Worm (Caenorhabditis elegans) whole organism, young adult: ENCODE results near the gene lim-6.
A peak's percentile ranks its signal among the peaks of the same experiment; 100 is the strongest.

ENCODE experiments used
- B0019.2 ChIP-seq: fragments of 200-800 bp; sonication (Bioruptor generic); conservative IDR thresholded peaks from 2 replicates; pipeline ENCODE4 v1.3.6; 2022; ENCODE audit warnings: missing genetic modification reagents, missing genetic modification characterization, missing compliant biosample characterization
- B0261.1 ChIP-seq: sonication (generic microtip); optimal IDR thresholded peaks from 2 replicates; lab custom pipeline; 2016; ENCODE audit warnings: mild to moderate bottlenecking, missing genetic modification characterization, moderate library complexity, missing compliant biosample characterization
- C17E4.6 ChIP-seq: fragments of 200-800 bp; sonication (Bioruptor generic); IDR thresholded peaks from 2 replicates; pipeline ENCODE4 v1.3.6; 2022; ENCODE audit warnings: missing genetic modification reagents, missing genetic modification characterization, missing compliant biosample characterization
- F10E7.11 ChIP-seq: sonication (generic microtip); optimal IDR thresholded peaks from 2 replicates; lab custom pipeline; 2017; ENCODE audit warnings: mild to moderate bottlenecking, missing genetic modification characterization, moderate library complexity, missing compliant biosample characterization
- F39B2.1 ChIP-seq: fragments of 200-800 bp; sonication (Bioruptor generic); IDR thresholded peaks from 2 replicates; pipeline ENCODE4 v1.3.6; 2022; ENCODE audit warnings: missing genetic modification reagents, missing genetic modification characterization, missing compliant biosample characterization
- Y53F4B.3 ChIP-seq: fragments of 200-800 bp; sonication (Bioruptor generic); IDR thresholded peaks from 2 replicates; pipeline ENCODE4 v1.3.6; 2022; ENCODE audit warnings: missing genetic modification reagents, missing genetic modification characterization, missing compliant biosample characterization
- Y67H2A.10 ChIP-seq: fragments of 200-800 bp; sonication (Bioruptor generic); conservative IDR thresholded peaks from 2 replicates; pipeline ENCODE4 v1.3.6; 2022; ENCODE audit warnings: missing genetic modification reagents, missing genetic modification characterization, missing compliant biosample characterization
- Y79H2A.3 ChIP-seq: fragments of 200-800 bp; sonication (Bioruptor generic); conservative IDR thresholded peaks from 2 replicates; pipeline ENCODE4 v1.3.6; 2022; ENCODE audit warnings: missing genetic modification reagents, missing genetic modification characterization, missing compliant biosample characterization
- atf-7 ChIP-seq: sonication (generic microtip); optimal IDR thresholded peaks from 2 replicates; lab custom pipeline; 2017; ENCODE audit warnings: mild to moderate bottlenecking, missing genetic modification characterization, missing compliant biosample characterization
- athp-1 ChIP-seq: sonication (generic microtip); optimal IDR thresholded peaks from 2 replicates; lab custom pipeline; 2017; ENCODE audit warnings: mild to moderate bottlenecking, missing genetic modification characterization, missing compliant biosample characterization
- attf-5 ChIP-seq: fragments of 200-800 bp; sonication (Bioruptor generic); optimal IDR thresholded peaks from 2 replicates; lab custom pipeline; 2018; ENCODE audit warnings: mild to moderate bottlenecking, missing genetic modification characterization, missing compliant biosample characterization
- bed-1 ChIP-seq: fragments of 200-800 bp; sonication (Bioruptor generic); IDR thresholded peaks from 2 replicates; pipeline ENCODE4 v1.3.6; 2022; ENCODE audit warnings: missing genetic modification reagents, missing genetic modification characterization, missing compliant biosample characterization
- bed-2 ChIP-seq: fragments of 200-800 bp; sonication (Bioruptor generic); IDR thresholded peaks from 2 replicates; pipeline ENCODE4 v1.3.6; 2022; ENCODE audit warnings: missing genetic modification reagents, missing genetic modification characterization, missing compliant biosample characterization
- ccch-3 ChIP-seq: fragments of 200-800 bp; sonication (Bioruptor generic); optimal IDR thresholded peaks from 2 replicates; lab custom pipeline; 2018; ENCODE audit warnings: mild to moderate bottlenecking, missing genetic modification characterization, missing compliant biosample characterization
- cebp-1 ChIP-seq, 2 experiments: fragments of 200-800 bp in 1 of 2; sonication (Bioruptor generic) in 1 of 2; sonication (generic microtip) in 1 of 2; IDR thresholded peaks in 1 of 2; optimal IDR thresholded peaks in 1 of 2; 2 replicates each; pipeline versions ENCODE4 v1.3.6 to Lab custom; 2017 to 2022; ENCODE audit warnings: missing compliant biosample characterization in 2 of 2, missing genetic modification characterization in 2 of 2, mild to moderate bottlenecking in 1 of 2, missing genetic modification reagents in 1 of 2, moderate library complexity in 1 of 2
- cebp-2 ChIP-seq: fragments of 200-800 bp; sonication (Bioruptor generic); IDR thresholded peaks from 2 replicates; pipeline ENCODE4 v1.3.6; 2022; ENCODE audit warnings: missing genetic modification characterization, missing compliant biosample characterization
- ceh-58 ChIP-seq: fragments of 200-800 bp; sonication (Bioruptor generic); IDR thresholded peaks from 2 replicates; pipeline ENCODE4 v1.3.6; 2022; ENCODE audit warnings: missing genetic modification characterization, missing compliant biosample characterization
- ceh-91 ChIP-seq: fragments of 200-800 bp; sonication (Bioruptor generic); IDR thresholded peaks from 2 replicates; pipeline ENCODE4 v1.3.6; 2022; ENCODE audit warnings: missing genetic modification reagents, missing genetic modification characterization, missing compliant biosample characterization
- chd-7 ChIP-seq: sonication (generic microtip); optimal IDR thresholded peaks from 2 replicates; lab custom pipeline; 2016; ENCODE audit warnings: mild to moderate bottlenecking, missing genetic modification characterization, moderate library complexity, missing compliant biosample characterization
- die-1 ChIP-seq: sonication (generic microtip); optimal IDR thresholded peaks from 2 replicates; lab custom pipeline; 2016; ENCODE audit warnings: missing genotype, mild to moderate bottlenecking, missing genetic modification characterization, missing compliant biosample characterization
- dox-1 ChIP-seq: fragments of 200-800 bp; sonication (Bioruptor generic); IDR thresholded peaks from 2 replicates; pipeline ENCODE4 v1.3.6; 2022; ENCODE audit warnings: missing genetic modification reagents, missing genetic modification characterization, missing compliant biosample characterization
- efl-1 ChIP-seq: fragments of 150-350 bp; optimal IDR thresholded peaks from 2 replicates; lab custom pipeline; 2014; ENCODE audit warnings: missing biosample characterization, missing genetic modification reagents, missing genetic modification characterization
- egl-44 ChIP-seq: fragments of 200-800 bp; sonication (Bioruptor generic); IDR thresholded peaks from 2 replicates; pipeline ENCODE4 v1.3.6; 2022; ENCODE audit warnings: missing genetic modification reagents, missing genetic modification characterization, missing compliant biosample characterization
- egrh-3 ChIP-seq: fragments of 200-800 bp; sonication (Bioruptor generic); IDR thresholded peaks from 2 replicates; pipeline ENCODE4 v1.3.6; 2022; ENCODE audit warnings: missing genetic modification reagents, missing genetic modification characterization, missing compliant biosample characterization
- ets-4 ChIP-seq: fragments of 200-800 bp; sonication (Bioruptor generic); optimal IDR thresholded peaks from 2 replicates; lab custom pipeline; 2018; ENCODE audit warnings: mild to moderate bottlenecking, missing genetic modification characterization, missing compliant biosample characterization
- him-1 ChIP-seq: sonication (generic microtip); optimal IDR thresholded peaks from 2 replicates; lab custom pipeline; 2016; ENCODE audit warnings: missing genotype, missing genetic modification reagents, missing genetic modification characterization, missing compliant biosample characterization
- hrde-1 ChIP-seq: sonication (generic microtip); optimal IDR thresholded peaks from 2 replicates; lab custom pipeline; 2016; ENCODE audit warnings: missing genetic modification characterization, mild to moderate bottlenecking, missing compliant biosample characterization, moderate library complexity, missing genotype, missing genetic modification reagents, borderline replicate concordance
- lag-1 ChIP-seq: fragments of 200-800 bp; sonication (Bioruptor generic); IDR thresholded peaks from 2 replicates; pipeline ENCODE4 v1.3.6; 2022; ENCODE audit warnings: missing genetic modification reagents, missing genetic modification characterization, missing compliant biosample characterization
- let-526 ChIP-seq: fragments of 200-800 bp; sonication (Bioruptor generic); IDR thresholded peaks from 2 replicates; pipeline ENCODE4 v1.3.6; 2022; ENCODE audit warnings: missing genetic modification reagents, missing genetic modification characterization, missing compliant biosample characterization
- let-607 ChIP-seq, 2 experiments: fragments of 200-800 bp in 1 of 2; sonication (Bioruptor generic) in 1 of 2; sonication (generic microtip) in 1 of 2; optimal IDR thresholded peaks; 2 replicates each; lab custom pipeline; 2016 to 2018; ENCODE audit warnings: mild to moderate bottlenecking in 2 of 2, missing compliant biosample characterization in 2 of 2, missing genetic modification characterization in 2 of 2, moderate library complexity in 2 of 2, missing genotype in 1 of 2
- lin-26 ChIP-seq: fragments of 200-800 bp; sonication (Bioruptor generic); IDR thresholded peaks from 2 replicates; pipeline ENCODE4 v1.3.6; 2022; ENCODE audit warnings: missing genetic modification reagents, missing genetic modification characterization, missing compliant biosample characterization
- lin-40 ChIP-seq: sonication (generic microtip); optimal IDR thresholded peaks from 2 replicates; lab custom pipeline; 2016; ENCODE audit warnings: missing genetic modification characterization, mild to moderate bottlenecking, missing compliant biosample characterization, missing genotype, missing genetic modification reagents
- mxl-1 ChIP-seq: sonication (generic microtip); optimal IDR thresholded peaks from 2 replicates; lab custom pipeline; 2016; ENCODE audit warnings: missing genetic modification characterization, missing compliant biosample characterization
- nhr-90 ChIP-seq: sonication (generic microtip); optimal IDR thresholded peaks from 2 replicates; lab custom pipeline; 2016; ENCODE audit warnings: missing genotype, mild to moderate bottlenecking, missing genetic modification characterization, missing compliant biosample characterization
- pbrm-1 ChIP-seq: fragments of 200-800 bp; sonication (Bioruptor generic); IDR thresholded peaks from 2 replicates; pipeline ENCODE4 v1.3.6; 2022; ENCODE audit warnings: missing genetic modification reagents, missing genetic modification characterization, missing compliant biosample characterization
- rpc-1 ChIP-seq, 2 experiments: fragments of 150-350 bp in 1 of 2; sonication (generic microtip) in 1 of 2; optimal IDR thresholded peaks; 2 replicates each; lab custom pipeline; 2014 to 2018; ENCODE audit warnings: missing biosample characterization in 1 of 2, missing genetic modification characterization in 1 of 2, missing genetic modification reagents in 1 of 2, missing genotype in 1 of 2
- snpc-1.1 ChIP-seq: sonication (generic microtip); optimal IDR thresholded peaks from 2 replicates; lab custom pipeline; 2017; ENCODE audit warnings: missing genetic modification characterization, mild to moderate bottlenecking, missing compliant biosample characterization, antibody characterized with exemption, moderate library complexity, missing genotype, missing genetic modification reagents; ENCODE audit not compliant: insufficient read depth
- snpc-1.3 ChIP-seq: sonication (generic microtip); optimal IDR thresholded peaks from 2 replicates; lab custom pipeline; 2017; ENCODE audit warnings: missing genetic modification characterization, mild to moderate bottlenecking, missing compliant biosample characterization, antibody characterized with exemption, moderate library complexity, missing genotype, missing genetic modification reagents; ENCODE audit not compliant: insufficient read depth
- snpc-4 ChIP-seq, 5 experiments: fragments of 150-350 bp in 1 of 5; sonication (generic microtip) in 4 of 5; optimal IDR thresholded peaks; 2 replicates each; lab custom pipeline; 2014 to 2018; ENCODE audit warnings: missing genetic modification characterization in 5 of 5, missing biosample characterization in 3 of 5, antibody characterized with exemption in 2 of 5, mild to moderate bottlenecking in 2 of 5, missing compliant biosample characterization in 2 of 5, missing genotype in 2 of 5, moderate library complexity in 2 of 5, missing genetic modification reagents in 1 of 5
- somi-1 ChIP-seq: fragments of 200-800 bp; sonication (Bioruptor generic); optimal IDR thresholded peaks from 2 replicates; lab custom pipeline; 2018; ENCODE audit warnings: mild to moderate bottlenecking, missing genetic modification characterization, missing compliant biosample characterization
- tbp1 ChIP-seq: fragments of 200-800 bp; sonication (Bioruptor generic); optimal IDR thresholded peaks from 2 replicates; lab custom pipeline; 2018; ENCODE audit warnings: mild to moderate bottlenecking, missing genetic modification characterization, missing compliant biosample characterization
- tbx-9 ChIP-seq: sonication (generic microtip); optimal IDR thresholded peaks from 2 replicates; lab custom pipeline; 2016; ENCODE audit warnings: borderline replicate concordance, missing genetic modification characterization, inconsistent platforms, missing compliant biosample characterization
- unc-62 ChIP-seq: fragments of 150-350 bp; optimal IDR thresholded peaks from 2 replicates; lab custom pipeline; 2014; ENCODE audit warnings: missing biosample characterization, missing genetic modification reagents, missing genetic modification characterization
- zfh-2 ChIP-seq: fragments of 200-800 bp; sonication (Bioruptor generic); conservative IDR thresholded peaks from 2 replicates; pipeline ENCODE4 v1.3.6; 2022; ENCODE audit warnings: missing genetic modification reagents, missing genetic modification characterization, missing compliant biosample characterization
- ztf-25 ChIP-seq: fragments of 200-800 bp; sonication (Bioruptor generic); IDR thresholded peaks from 2 replicates; pipeline ENCODE4 v1.3.6; 2022; ENCODE audit warnings: missing genetic modification reagents, missing genetic modification characterization, missing compliant biosample characterization

The lim-6 gene

DNA sequence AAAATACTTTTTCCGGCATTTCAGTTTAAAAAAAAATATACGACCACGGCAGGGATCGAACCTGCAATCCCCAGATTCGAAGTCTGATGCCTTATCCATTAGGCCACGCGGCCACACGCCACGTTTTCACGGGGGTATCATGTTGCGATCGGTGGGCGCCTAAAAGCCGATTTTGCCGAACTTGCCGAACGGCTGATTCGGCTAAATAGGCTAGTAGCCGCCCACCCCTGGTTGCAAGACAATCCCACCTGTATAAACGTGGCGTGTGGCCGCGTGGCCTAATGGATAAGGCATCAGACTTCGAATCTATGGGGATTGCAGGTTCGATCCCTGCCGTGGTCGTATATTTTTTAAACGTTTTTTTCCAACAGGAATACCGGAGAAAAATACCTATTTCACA lies 16.9 kb downstream of the lim-6 start (continued):
- TF ChIP-seq snpc-4 (GFP tag; optimal IDR thresholded peaks at IDR 0.05; lab: Kevin White, UChicago) (no peak), snpc-4 (tag; optimal IDR thresholded peaks at IDR 0.05; lab: Kevin White, UChicago) (no peak), athp-1 (tag; lab: Kevin White, UChicago) (no peak), egl-44 (GFP tag; lab: Robert Waterston, UW) (no peak), lag-1 (GFP tag; lab: Robert Waterston, UW) (no peak), bed-1 (GFP tag; lab: Robert Waterston, UW) (no peak), unc-62 (GFP tag; lab: Kevin White, UChicago) (no peak), nhr-90 (tag; lab: Kevin White, UChicago) (no peak), F39B2.1 (GFP tag; lab: Robert Waterston, UW) (no peak), F10E7.11 (tag; lab: Kevin White, UChicago) (no peak), let-526 (no peak), let-607 (tag; optimal IDR thresholded peaks at IDR 0.05; lab: Kevin White, UChicago) (no peak), ceh-58 (no peak), tbp1 (GFP tag; lab: Kevin White, UChicago) (peak; percentile 74), lin-40 (no peak), pbrm-1 (peak; percentile 49; the same call in 1 of the 2 replicates), dox-1 (no peak), atf-7 (tag; lab: Kevin White, UChicago) (no peak), ztf-25 (GFP tag; lab: Robert Waterston, UW) (0 out of 2 replicates have a peak, but pooled peaks have one; percentile 26), cebp-2 (GFP tag; lab: Robert Waterston, UW) (0 out of 2 replicates have a peak, but pooled peaks have one; percentile 45), tbx-9 (tag; lab: Kevin White, UChicago) (no peak), hrde-1 (tag; lab: Kevin White, UChicago) (no peak), mxl-1 (tag; lab: Kevin White, UChicago) (no peak), rpc-1 (optimal IDR thresholded peaks at IDR 0.05; lab: Kevin White, UChicago) (peak; percentile 30), rpc-1 (tag; optimal IDR thresholded peaks at IDR 0.05; lab: Kevin White, UChicago) (peak; percentile 65), Y53F4B.3 (GFP tag; lab: Robert Waterston, UW) (no peak), C17E4.6 (GFP tag; lab: Robert Waterston, UW) (no peak), egrh-3 (GFP tag; lab: Robert Waterston, UW) (no peak), somi-1 (GFP tag; lab: Kevin White, UChicago) (no peak), B0019.2 (GFP tag; lab: Robert Waterston, UW) (peak; percentile 20; the same call in 1 of the 2 replicates), die-1 (tag; lab: Kevin White, UChicago) (no peak), Y79H2A.3 (GFP tag; lab: Robert Waterston, UW) (no peak), chd-7 (tag; lab: Kevin White, UChicago) (no peak), ets-4 (GFP tag; lab: Kevin White, UChicago) (no peak), ccch-3 (GFP tag; lab: Kevin White, UChicago) (no peak), cebp-1 (GFP tag; IDR thresholded peaks at IDR 0.05; lab: Robert Waterston, UW) (no peak), cebp-1 (tag; optimal IDR thresholded peaks at IDR 0.05; lab: Kevin White, UChicago) (no peak)

DNA sequence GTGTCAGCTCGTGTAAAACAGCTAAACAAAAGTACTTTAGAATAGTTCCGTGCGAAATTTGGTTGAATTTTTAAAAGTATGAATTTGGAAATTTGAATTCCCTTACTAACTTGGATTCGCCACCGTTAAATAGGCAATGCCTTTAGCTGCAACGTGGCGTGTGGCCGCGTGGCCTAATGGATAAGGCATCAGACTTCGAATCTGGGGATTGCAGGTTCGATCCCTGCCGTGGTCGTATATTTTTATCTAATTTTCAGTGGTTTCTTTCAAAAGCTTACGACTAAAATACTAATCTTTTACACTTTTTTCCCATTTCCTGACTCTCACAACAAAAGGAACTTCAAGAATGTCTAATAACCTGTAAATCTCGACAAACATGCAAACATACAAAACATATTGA lies 17.4 kb downstream of the lim-6 start:
- TF ChIP-seq snpc-1.1 (tag; lab: Kevin White, UChicago) (no peak), B0019.2 (GFP tag; lab: Robert Waterston, UW) (no peak), zfh-2 (no peak), lin-26 (GFP tag; lab: Robert Waterston, UW) (peak; percentile 67), cebp-2 (GFP tag; lab: Robert Waterston, UW) (no peak), snpc-1.3 (tag; lab: Kevin White, UChicago) (peak; percentile 32), him-1 (peak; percentile 50), attf-5 (GFP tag; lab: Kevin White, UChicago) (peak; percentile 7), C17E4.6 (GFP tag; lab: Robert Waterston, UW) (no peak), B0261.1 (tag; lab: Kevin White, UChicago) (peak; percentile 58), unc-62 (GFP tag; lab: Kevin White, UChicago) (no peak), efl-1 (GFP tag; lab: Kevin White, UChicago) (no peak), Y67H2A.10 (GFP tag; lab: Robert Waterston, UW) (no peak), let-607 (tag; optimal IDR thresholded peaks at IDR 0.05; lab: Kevin White, UChicago) (no peak), bed-2 (no peak), ceh-91 (GFP tag; lab: Robert Waterston, UW) (no peak), dox-1 (0 out of 2 replicates have a peak, but pooled peaks have one; percentile 27)
